Fruit fly (Drosophila melanogaster) whole organism, prepupa: ENCODE results near the gene CG31075.

ENCODE experiments used
- CG10631 ChIP-seq: fragments of 200-800 bp; sonication (Bioruptor generic); optimal IDR thresholded peaks from 2 replicates; lab custom pipeline; 2016; ENCODE audit warnings: missing biosample characterization, missing genetic modification characterization
- CG10669 ChIP-seq: fragments of 200-800 bp; sonication (Bioruptor generic); optimal IDR thresholded peaks from 3 replicates; lab custom pipeline; 2018; ENCODE audit warnings: missing biosample characterization, mild to moderate bottlenecking, missing genetic modification characterization, moderate library complexity
- CG11294 ChIP-seq: fragments of 200-800 bp; sonication (Bioruptor generic); IDR thresholded peaks from 2 replicates; pipeline ENCODE4 v1.3.6; 2022; ENCODE audit warnings: missing biosample characterization, missing genetic modification characterization
- CG11762 ChIP-seq: fragments of 200-800 bp; sonication (Bioruptor generic); optimal IDR thresholded peaks from 3 replicates; lab custom pipeline; 2016; ENCODE audit warnings: missing biosample characterization, missing genetic modification characterization; ENCODE audit not compliant: insufficient read depth
- CG11902 ChIP-seq: fragments of 200-800 bp; sonication (Bioruptor generic); optimal IDR thresholded peaks from 3 replicates; lab custom pipeline; 2016; ENCODE audit warnings: missing biosample characterization, missing genetic modification characterization
- CG15336 ChIP-seq: fragments of 200-800 bp; sonication (Bioruptor generic); IDR thresholded peaks from 2 replicates; pipeline ENCODE4 v1.3.6; 2022; ENCODE audit warnings: missing biosample characterization, missing genetic modification characterization
- CG1621 ChIP-seq: fragments of 200-800 bp; sonication (Bioruptor generic); optimal IDR thresholded peaks from 3 replicates; lab custom pipeline; 2018; ENCODE audit warnings: missing biosample characterization, mild to moderate bottlenecking, missing genetic modification characterization
- CG16779 ChIP-seq: fragments of 200-800 bp; sonication (Bioruptor generic); optimal IDR thresholded peaks from 3 replicates; lab custom pipeline; 2017; ENCODE audit warnings: missing biosample characterization, mild to moderate bottlenecking, missing genetic modification characterization
- CG31627 ChIP-seq: fragments of 200-800 bp; sonication (Bioruptor generic); optimal IDR thresholded peaks from 3 replicates; lab custom pipeline; 2016; ENCODE audit warnings: missing biosample characterization, missing genetic modification characterization
- CG32006 ChIP-seq: fragments of 200-800 bp; sonication (Bioruptor generic); optimal IDR thresholded peaks from 3 replicates; lab custom pipeline; 2017; ENCODE audit warnings: missing biosample characterization, mild to moderate bottlenecking, missing genetic modification characterization
- CG34406 ChIP-seq: fragments of 200-800 bp; sonication (Bioruptor generic); optimal IDR thresholded peaks from 3 replicates; lab custom pipeline; 2016; ENCODE audit warnings: missing biosample characterization, missing genetic modification characterization
- CG3919 ChIP-seq: fragments of 200-800 bp; sonication (Bioruptor generic); optimal IDR thresholded peaks from 3 replicates; lab custom pipeline; 2016; ENCODE audit warnings: missing biosample characterization, missing genetic modification characterization
- CG4318 ChIP-seq: fragments of 200-800 bp; sonication (Bioruptor generic); optimal IDR thresholded peaks from 3 replicates; lab custom pipeline; 2017; ENCODE audit warnings: missing biosample characterization, mild to moderate bottlenecking, missing genetic modification characterization
- CG6163 ChIP-seq: fragments of 200-800 bp; sonication (Bioruptor generic); IDR thresholded peaks from 3 replicates; pipeline ENCODE4 v1.3.6; 2022; ENCODE audit warnings: missing biosample characterization, missing genetic modification characterization
- CG6276 ChIP-seq: fragments of 200-800 bp; sonication (Bioruptor generic); optimal IDR thresholded peaks from 2 replicates; lab custom pipeline; 2017; ENCODE audit warnings: missing biosample characterization, mild to moderate bottlenecking, missing genetic modification characterization
- CG6854 ChIP-seq: fragments of 200-800 bp; sonication (Bioruptor generic); optimal IDR thresholded peaks from 2 replicates; lab custom pipeline; 2017; ENCODE audit warnings: missing biosample characterization, mild to moderate bottlenecking, missing genetic modification characterization
- CG7368 ChIP-seq: fragments of 200-800 bp; sonication (Bioruptor generic); optimal IDR thresholded peaks from 3 replicates; lab custom pipeline; 2016; ENCODE audit warnings: missing biosample characterization, missing genetic modification characterization
- CG8119 ChIP-seq: fragments of 200-800 bp; sonication (Bioruptor generic); IDR thresholded peaks from 3 replicates; pipeline ENCODE4 v1.3.6; 2022; ENCODE audit warnings: missing biosample characterization, missing genetic modification characterization
- CG8319 ChIP-seq: fragments of 200-800 bp; sonication (Bioruptor generic); optimal IDR thresholded peaks from 3 replicates; lab custom pipeline; 2016; ENCODE audit warnings: missing biosample characterization, missing genetic modification characterization
- CG8632 ChIP-seq: fragments of 200-800 bp; sonication (Bioruptor generic); optimal IDR thresholded peaks from 3 replicates; lab custom pipeline; 2016; ENCODE audit warnings: missing biosample characterization, missing genetic modification characterization
- Ets21C ChIP-seq: fragments of 200-800 bp; sonication (Bioruptor generic); optimal IDR thresholded peaks from 3 replicates; lab custom pipeline; 2016; ENCODE audit warnings: missing biosample characterization, missing genetic modification characterization
- Gug ChIP-seq: fragments of 200-800 bp; sonication (Bioruptor generic); IDR thresholded peaks from 2 replicates; pipeline ENCODE4 v1.3.6; 2022; ENCODE audit warnings: missing biosample characterization, missing genetic modification characterization
- Hr38 ChIP-seq: sonication (Bioruptor generic); optimal IDR thresholded peaks from 2 replicates; lab custom pipeline; 2016; ENCODE audit warnings: missing biosample characterization, missing genetic modification characterization
- Hr39 ChIP-seq: fragments of 200-800 bp; sonication (Bioruptor generic); optimal IDR thresholded peaks from 2 replicates; lab custom pipeline; 2016; ENCODE audit warnings: missing biosample characterization, missing genetic modification characterization
- Hr4 ChIP-seq: fragments of 200-800 bp; sonication (Bioruptor generic); optimal IDR thresholded peaks from 3 replicates; lab custom pipeline; 2016; ENCODE audit warnings: missing biosample characterization, missing genetic modification characterization
- Lpt ChIP-seq: fragments of 200-800 bp; sonication (Bioruptor generic); optimal IDR thresholded peaks from 3 replicates; lab custom pipeline; 2016; ENCODE audit warnings: missing biosample characterization, missing genetic modification characterization
- Met ChIP-seq: fragments of 200-800 bp; sonication (Bioruptor generic); optimal IDR thresholded peaks from 3 replicates; lab custom pipeline; 2016; ENCODE audit warnings: missing biosample characterization, missing genetic modification characterization
- OdsH ChIP-seq: fragments of 200-800 bp; sonication (Bioruptor generic); optimal IDR thresholded peaks from 3 replicates; lab custom pipeline; 2016; ENCODE audit warnings: missing biosample characterization, missing genetic modification characterization
- Smox ChIP-seq: fragments of 200-800 bp; sonication (Bioruptor generic); optimal IDR thresholded peaks from 3 replicates; lab custom pipeline; 2016; ENCODE audit warnings: missing biosample characterization, missing genetic modification characterization
- Sox102F ChIP-seq: fragments of 200-800 bp; sonication (Bioruptor generic); optimal IDR thresholded peaks from 2 replicates; lab custom pipeline; 2016; ENCODE audit warnings: missing biosample characterization, mild to moderate bottlenecking, missing genetic modification characterization
- Sox14 ChIP-seq: fragments of 200-800 bp; sonication (Bioruptor generic); optimal IDR thresholded peaks from 3 replicates; lab custom pipeline; 2016; ENCODE audit warnings: missing biosample characterization, missing genetic modification characterization
- Sox15 ChIP-seq: fragments of 200-800 bp; sonication (Bioruptor generic); optimal IDR thresholded peaks from 3 replicates; lab custom pipeline; 2016; ENCODE audit warnings: missing biosample characterization, missing genetic modification characterization
- achi ChIP-seq: fragments of 200-800 bp; sonication (Bioruptor generic); optimal IDR thresholded peaks from 3 replicates; lab custom pipeline; 2016; ENCODE audit warnings: missing biosample characterization, missing genetic modification characterization
- acj6 ChIP-seq: fragments of 200-800 bp; sonication (Bioruptor generic); optimal IDR thresholded peaks from 3 replicates; lab custom pipeline; 2016; ENCODE audit warnings: missing biosample characterization, missing genetic modification characterization
- cyc ChIP-seq: fragments of 200-800 bp; sonication (Bioruptor generic); optimal IDR thresholded peaks from 3 replicates; lab custom pipeline; 2016; ENCODE audit warnings: missing biosample characterization, missing genetic modification characterization
- dac ChIP-seq: fragments of 200-800 bp; sonication (Bioruptor generic); optimal IDR thresholded peaks from 2 replicates; lab custom pipeline; 2017; ENCODE audit warnings: missing biosample characterization, mild to moderate bottlenecking, missing genetic modification characterization
- dsx ChIP-seq: fragments of 200-800 bp; optimal IDR thresholded peaks from 3 replicates; lab custom pipeline; 2019; ENCODE audit warnings: missing biosample characterization, mild to moderate bottlenecking, missing genetic modification characterization, moderate library complexity; ENCODE audit not compliant: poor library complexity, severe bottlenecking
- eg ChIP-seq: fragments of 200-800 bp; sonication (Bioruptor generic); IDR thresholded peaks from 3 replicates; pipeline ENCODE4 v1.3.6; 2022; ENCODE audit warnings: missing biosample characterization, missing genetic modification characterization
- esn ChIP-seq: fragments of 200-800 bp; sonication (Bioruptor generic); optimal IDR thresholded peaks from 2 replicates; lab custom pipeline; 2016; ENCODE audit warnings: missing biosample characterization, mild to moderate bottlenecking, missing genetic modification characterization, moderate library complexity
- fd59A ChIP-seq: fragments of 200-800 bp; sonication (Bioruptor generic); optimal IDR thresholded peaks from 2 replicates; lab custom pipeline; 2017; ENCODE audit warnings: missing biosample characterization, mild to moderate bottlenecking, missing genetic modification characterization, missing genetic modification reagents
- fd85E ChIP-seq: fragments of 200-800 bp; sonication (Bioruptor generic); optimal IDR thresholded peaks from 3 replicates; lab custom pipeline; 2016; ENCODE audit warnings: missing biosample characterization, missing genetic modification characterization
- fkh ChIP-seq: fragments of 200-800 bp; sonication (Bioruptor generic); optimal IDR thresholded peaks from 3 replicates; lab custom pipeline; 2017; ENCODE audit warnings: missing biosample characterization, mild to moderate bottlenecking, missing genetic modification characterization, moderate library complexity
- lz ChIP-seq: fragments of 200-800 bp; sonication (Bioruptor generic); optimal IDR thresholded peaks from 3 replicates; lab custom pipeline; 2016; ENCODE audit warnings: missing biosample characterization, missing genetic modification characterization
- net ChIP-seq: fragments of 200-800 bp; sonication (Bioruptor generic); optimal IDR thresholded peaks from 3 replicates; lab custom pipeline; 2016; ENCODE audit warnings: missing biosample characterization, missing genetic modification characterization
- pdm3 ChIP-seq: fragments of 200-800 bp; sonication (Bioruptor generic); optimal IDR thresholded peaks from 3 replicates; lab custom pipeline; 2016; ENCODE audit warnings: missing biosample characterization, missing genetic modification characterization
- salr ChIP-seq, 2 experiments: fragments of 200-800 bp; sonication (Bioruptor generic); optimal IDR thresholded peaks; 3 replicates each; lab custom pipeline; 2016 to 2018; ENCODE audit warnings: missing biosample characterization in 2 of 2, missing genetic modification characterization in 2 of 2, mild to moderate bottlenecking in 1 of 2
- spab ChIP-seq: fragments of 200-800 bp; sonication (Bioruptor generic); optimal IDR thresholded peaks from 2 replicates; lab custom pipeline; 2017; ENCODE audit warnings: missing biosample characterization, mild to moderate bottlenecking, missing genetic modification characterization, missing genetic modification reagents
- ss ChIP-seq, 2 experiments: fragments of 200-800 bp; sonication (Bioruptor generic); optimal IDR thresholded peaks; 2 replicates in 1 of 2; 3 replicates in 1 of 2; lab custom pipeline; 2017 to 2018; ENCODE audit warnings: mild to moderate bottlenecking in 2 of 2, missing biosample characterization in 2 of 2, missing genetic modification characterization in 2 of 2, moderate library complexity in 1 of 2
- vri ChIP-seq: fragments of 200-800 bp; sonication (Bioruptor generic); optimal IDR thresholded peaks from 3 replicates; lab custom pipeline; 2016; ENCODE audit warnings: missing biosample characterization, mild to moderate bottlenecking, missing genetic modification characterization

CG31075 gene

dm6 chr3R:26969743-26970142, 18.6 kb downstream of the CG31075 start (continued):
- no peak for TF ChIP-seq Gug

dm6 chr3R:26968823-26969638, 19.3 kb downstream of the CG31075 start:
- TF ChIP-seq vri (GFP tag; lab: Kevin White, UChicago) = peak; percentile 36
- TF ChIP-seq fd59A (GFP tag; lab: Kevin White, UChicago) = no peak
- TF ChIP-seq CG32006 (GFP tag; lab: Kevin White, UChicago) = no peak
- no peak for TF ChIP-seq CG16779 (tag; lab: Kevin White, UChicago)
- TF ChIP-seq acj6 (GFP tag; lab: Kevin White, UChicago) = no peak
- no peak for TF ChIP-seq Sox14 (GFP tag; lab: Kevin White, UChicago)
- TF ChIP-seq CG6854 = no peak
- TF ChIP-seq achi (GFP tag; lab: Kevin White, UChicago) = no peak
- TF ChIP-seq CG31627 = no peak
- peak; percentile 61; the same call in 1 of the 2 replicates for TF ChIP-seq CG15336 (GFP tag; lab: Robert Waterston, UW)
- no peak for TF ChIP-seq cyc (GFP tag; lab: Kevin White, UChicago)
- TF ChIP-seq eg (GFP tag; lab: Robert Waterston, UW) = no peak
- TF ChIP-seq fkh = peak; percentile 38
- peak; percentile 65; the same call in 2 of the 3 replicates for TF ChIP-seq CG6163 (GFP tag; lab: Robert Waterston, UW)
- no peak for TF ChIP-seq lz (GFP tag; lab: Kevin White, UChicago)
- TF ChIP-seq net = no peak
- TF ChIP-seq CG11902 = no peak
- TF ChIP-seq spab = no peak
- peak; percentile 30 for TF ChIP-seq CG6276 (GFP tag; lab: Kevin White, UChicago)
- peak; percentile 27 for TF ChIP-seq CG10631 (GFP tag; lab: Kevin White, UChicago)
- no peak for TF ChIP-seq OdsH (GFP tag; lab: Kevin White, UChicago)
- TF ChIP-seq ss (GFP tag; optimal IDR thresholded peaks at IDR 0.05; lab: Kevin White, UChicago) = peak in 1 of 2 experiments; percentile 10
- no peak for TF ChIP-seq CG4318 (GFP tag; lab: Kevin White, UChicago)
- TF ChIP-seq CG10669 (GFP tag; lab: Kevin White, UChicago) = no peak
- no peak for TF ChIP-seq Ets21C
- no peak for TF ChIP-seq Smox (GFP tag; lab: Kevin White, UChicago)
- TF ChIP-seq Lpt = no peak
- no peak for TF ChIP-seq fd85E (GFP tag; lab: Kevin White, UChicago)
- no peak for TF ChIP-seq CG11762
- no peak for TF ChIP-seq dac (GFP tag; lab: Kevin White, UChicago)
- no peak for TF ChIP-seq salr (GFP tag; optimal IDR thresholded peaks at IDR 0.05; lab: Kevin White, UChicago)
- no peak for TF ChIP-seq CG7368 (GFP tag; lab: Kevin White, UChicago)
- no peak for TF ChIP-seq pdm3 (GFP tag; lab: Kevin White, UChicago)
- TF ChIP-seq CG8632 = peak; percentile 28
- TF ChIP-seq Hr39 (GFP tag; lab: Kevin White, UChicago) = no peak
- peak; percentile 3 for TF ChIP-seq CG8319 (GFP tag; lab: Kevin White, UChicago)
- TF ChIP-seq Sox15 (GFP tag; lab: Kevin White, UChicago) = no peak
- no peak for TF ChIP-seq Hr4 (GFP tag; lab: Kevin White, UChicago)
- TF ChIP-seq dsx (GFP tag; lab: Kevin White, UChicago) = no peak
- TF ChIP-seq Sox102F = no peak
- TF ChIP-seq CG3919 (GFP tag; lab: Kevin White, UChicago) = no peak
- peak; percentile 37 for TF ChIP-seq esn (GFP tag; lab: Kevin White, UChicago)
- no peak for TF ChIP-seq Met (GFP tag; lab: Kevin White, UChicago)
- TF ChIP-seq CG11294 (GFP tag; lab: Robert Waterston, UW) = no peak
- TF ChIP-seq Hr38 (GFP tag; lab: Kevin White, UChicago) = no peak
- TF ChIP-seq CG34406 (GFP tag; lab: Kevin White, UChicago) = peak; percentile 1
- TF ChIP-seq CG1621 (tag; lab: Kevin White, UChicago) = no peak
- TF ChIP-seq CG8119 (GFP tag; lab: Robert Waterston, UW) = peak; percentile 75
